Worm (Caenorhabditis elegans) whole organism, young adult: ENCODE measurements around the gene mec-7.

ENCODE experiments used
- B0261.1 ChIP-seq: sonication (generic microtip); optimal IDR thresholded peaks from 2 replicates; lab custom pipeline; 2016; ENCODE audit warnings: mild to moderate bottlenecking, missing genetic modification characterization, moderate library complexity, missing compliant biosample characterization
- F22D6.2 ChIP-seq: sonication (generic microtip); optimal IDR thresholded peaks from 2 replicates; lab custom pipeline; 2016; ENCODE audit warnings: mild to moderate bottlenecking, missing genetic modification characterization, missing compliant biosample characterization
- F23B12.7 ChIP-seq: sonication (generic microtip); optimal IDR thresholded peaks from 2 replicates; lab custom pipeline; 2017; ENCODE audit warnings: missing genetic modification characterization, mild to moderate bottlenecking, missing compliant biosample characterization, antibody characterized with exemption, moderate library complexity; ENCODE audit not compliant: insufficient read depth
- F52B5.7 ChIP-seq: sonication (generic microtip); optimal IDR thresholded peaks from 2 replicates; lab custom pipeline; 2016; ENCODE audit warnings: mild to moderate bottlenecking, missing genetic modification characterization, missing compliant biosample characterization
- K12H6.12 ChIP-seq: fragments of 200-800 bp; sonication (Bioruptor generic); optimal IDR thresholded peaks from 2 replicates; lab custom pipeline; 2018; ENCODE audit warnings: mild to moderate bottlenecking, missing genetic modification characterization, missing compliant biosample characterization
- T07F8.4 ChIP-seq: sonication (generic microtip); optimal IDR thresholded peaks from 2 replicates; lab custom pipeline; 2016; ENCODE audit warnings: mild to moderate bottlenecking, missing genetic modification characterization, moderate library complexity, missing compliant biosample characterization
- Y53G8AR.9 ChIP-seq: fragments of 200-800 bp; sonication (Bioruptor generic); conservative IDR thresholded peaks from 2 replicates; pipeline ENCODE4 v1.3.6; 2022; ENCODE audit warnings: missing genetic modification reagents, missing genetic modification characterization, missing compliant biosample characterization
- Y56A3A.18 ChIP-seq: fragments of 200-800 bp; sonication (Bioruptor generic); IDR thresholded peaks from 2 replicates; pipeline ENCODE4 v1.3.6; 2022; ENCODE audit warnings: missing genetic modification reagents, missing genetic modification characterization, missing compliant biosample characterization
- Y79H2A.3 ChIP-seq: fragments of 200-800 bp; sonication (Bioruptor generic); conservative IDR thresholded peaks from 2 replicates; pipeline ENCODE4 v1.3.6; 2022; ENCODE audit warnings: missing genetic modification reagents, missing genetic modification characterization, missing compliant biosample characterization
- ZK185.1 ChIP-seq: sonication (generic microtip); optimal IDR thresholded peaks from 2 replicates; lab custom pipeline; 2016; ENCODE audit warnings: mild to moderate bottlenecking, missing genetic modification characterization, missing compliant biosample characterization; ENCODE audit not compliant: poor library complexity, severe bottlenecking
- akir-1 ChIP-seq: fragments of 200-800 bp; sonication (Bioruptor generic); optimal IDR thresholded peaks from 2 replicates; lab custom pipeline; 2018; ENCODE audit warnings: mild to moderate bottlenecking, missing genetic modification characterization, moderate library complexity, missing compliant biosample characterization
- ama-1 ChIP-seq, 3 experiments: fragments of 150-350 bp in 1 of 3; sonication (generic microtip) in 2 of 3; optimal IDR thresholded peaks; 2 replicates each; lab custom pipeline; 2014 to 2018; ENCODE audit warnings: missing biosample characterization in 2 of 3, missing genetic modification characterization in 2 of 3, missing genetic modification reagents in 2 of 3
- aptf-2 ChIP-seq: fragments of 200-800 bp; sonication (Bioruptor generic); conservative IDR thresholded peaks from 2 replicates; pipeline ENCODE4 v1.3.6; 2022; ENCODE audit warnings: missing genetic modification reagents, missing genetic modification characterization, missing compliant biosample characterization
- attf-5 ChIP-seq: fragments of 200-800 bp; sonication (Bioruptor generic); optimal IDR thresholded peaks from 2 replicates; lab custom pipeline; 2018; ENCODE audit warnings: mild to moderate bottlenecking, missing genetic modification characterization, missing compliant biosample characterization
- attf-6 ChIP-seq: fragments of 200-800 bp; sonication (Bioruptor generic); IDR thresholded peaks from 2 replicates; pipeline ENCODE4 v1.3.6; 2022; ENCODE audit warnings: missing genetic modification reagents, missing genetic modification characterization, missing compliant biosample characterization
- bed-1 ChIP-seq: fragments of 200-800 bp; sonication (Bioruptor generic); IDR thresholded peaks from 2 replicates; pipeline ENCODE4 v1.3.6; 2022; ENCODE audit warnings: missing genetic modification reagents, missing genetic modification characterization, missing compliant biosample characterization
- ceh-100 ChIP-seq: fragments of 200-800 bp; sonication (Bioruptor generic); IDR thresholded peaks from 2 replicates; pipeline ENCODE4 v1.3.6; 2022; ENCODE audit warnings: missing genetic modification reagents, missing genetic modification characterization, missing compliant biosample characterization
- ceh-58 ChIP-seq: fragments of 200-800 bp; sonication (Bioruptor generic); IDR thresholded peaks from 2 replicates; pipeline ENCODE4 v1.3.6; 2022; ENCODE audit warnings: missing genetic modification characterization, missing compliant biosample characterization
- ceh-91 ChIP-seq: fragments of 200-800 bp; sonication (Bioruptor generic); IDR thresholded peaks from 2 replicates; pipeline ENCODE4 v1.3.6; 2022; ENCODE audit warnings: missing genetic modification reagents, missing genetic modification characterization, missing compliant biosample characterization
- die-1 ChIP-seq: sonication (generic microtip); optimal IDR thresholded peaks from 2 replicates; lab custom pipeline; 2016; ENCODE audit warnings: missing genotype, mild to moderate bottlenecking, missing genetic modification characterization, missing compliant biosample characterization
- dpff-1 ChIP-seq: sonication (generic microtip); optimal IDR thresholded peaks from 2 replicates; lab custom pipeline; 2017; ENCODE audit warnings: mild to moderate bottlenecking, missing genetic modification characterization, missing compliant biosample characterization
- efl-1 ChIP-seq: fragments of 150-350 bp; optimal IDR thresholded peaks from 2 replicates; lab custom pipeline; 2014; ENCODE audit warnings: missing biosample characterization, missing genetic modification reagents, missing genetic modification characterization
- egl-44 ChIP-seq: fragments of 200-800 bp; sonication (Bioruptor generic); IDR thresholded peaks from 2 replicates; pipeline ENCODE4 v1.3.6; 2022; ENCODE audit warnings: missing genetic modification reagents, missing genetic modification characterization, missing compliant biosample characterization
- egrh-3 ChIP-seq: fragments of 200-800 bp; sonication (Bioruptor generic); IDR thresholded peaks from 2 replicates; pipeline ENCODE4 v1.3.6; 2022; ENCODE audit warnings: missing genetic modification reagents, missing genetic modification characterization, missing compliant biosample characterization
- him-1 ChIP-seq: sonication (generic microtip); optimal IDR thresholded peaks from 2 replicates; lab custom pipeline; 2016; ENCODE audit warnings: missing genotype, missing genetic modification reagents, missing genetic modification characterization, missing compliant biosample characterization
- hlh-12 ChIP-seq: sonication (generic microtip); optimal IDR thresholded peaks from 2 replicates; lab custom pipeline; 2016; ENCODE audit warnings: missing genetic modification characterization, missing compliant biosample characterization
- hrde-1 ChIP-seq: sonication (generic microtip); optimal IDR thresholded peaks from 2 replicates; lab custom pipeline; 2016; ENCODE audit warnings: missing genetic modification characterization, mild to moderate bottlenecking, missing compliant biosample characterization, moderate library complexity, missing genotype, missing genetic modification reagents, borderline replicate concordance
- lag-1 ChIP-seq: fragments of 200-800 bp; sonication (Bioruptor generic); IDR thresholded peaks from 2 replicates; pipeline ENCODE4 v1.3.6; 2022; ENCODE audit warnings: missing genetic modification reagents, missing genetic modification characterization, missing compliant biosample characterization
- lin-40 ChIP-seq: sonication (generic microtip); optimal IDR thresholded peaks from 2 replicates; lab custom pipeline; 2016; ENCODE audit warnings: missing genetic modification characterization, mild to moderate bottlenecking, missing compliant biosample characterization, missing genotype, missing genetic modification reagents
- madf-10 ChIP-seq: sonication (generic microtip); optimal IDR thresholded peaks from 2 replicates; lab custom pipeline; 2016; ENCODE audit warnings: mild to moderate bottlenecking, missing genetic modification characterization, missing compliant biosample characterization
- madf-3 ChIP-seq: fragments of 200-800 bp; sonication (Bioruptor generic); IDR thresholded peaks from 2 replicates; pipeline ENCODE4 v1.3.6; 2022; ENCODE audit warnings: missing genetic modification reagents, missing genetic modification characterization, missing compliant biosample characterization
- madf-8 ChIP-seq: fragments of 200-800 bp; sonication (Bioruptor generic); conservative IDR thresholded peaks from 2 replicates; pipeline ENCODE4 v1.3.6; 2022; ENCODE audit warnings: missing genetic modification reagents, missing genetic modification characterization, missing compliant biosample characterization
- mes-4 ChIP-seq: sonication (generic microtip); optimal IDR thresholded peaks from 2 replicates; lab custom pipeline; 2016; ENCODE audit warnings: missing genotype, missing genetic modification characterization, missing compliant biosample characterization
- nfyb-1 ChIP-seq: fragments of 200-800 bp; sonication (Bioruptor generic); IDR thresholded peaks from 2 replicates; pipeline ENCODE4 v1.3.6; 2022; ENCODE audit warnings: missing genetic modification reagents, missing genetic modification characterization, missing compliant biosample characterization
- nhr-90 ChIP-seq: sonication (generic microtip); optimal IDR thresholded peaks from 2 replicates; lab custom pipeline; 2016; ENCODE audit warnings: missing genotype, mild to moderate bottlenecking, missing genetic modification characterization, missing compliant biosample characterization
- rcor-1 ChIP-seq: fragments of 200-800 bp; sonication (Bioruptor generic); IDR thresholded peaks from 2 replicates; pipeline ENCODE4 v1.3.6; 2022; ENCODE audit warnings: missing genetic modification reagents, missing genetic modification characterization, missing compliant biosample characterization
- sea-2 ChIP-seq: fragments of 200-800 bp; sonication (Bioruptor generic); IDR thresholded peaks from 2 replicates; pipeline ENCODE4 v1.3.6; 2022; ENCODE audit warnings: missing genetic modification characterization, missing compliant biosample characterization
- snpc-1.1 ChIP-seq: sonication (generic microtip); optimal IDR thresholded peaks from 2 replicates; lab custom pipeline; 2017; ENCODE audit warnings: missing genetic modification characterization, mild to moderate bottlenecking, missing compliant biosample characterization, antibody characterized with exemption, moderate library complexity, missing genotype, missing genetic modification reagents; ENCODE audit not compliant: insufficient read depth
- sptf-2 ChIP-seq: fragments of 200-800 bp; sonication (Bioruptor generic); optimal IDR thresholded peaks from 2 replicates; lab custom pipeline; 2018; ENCODE audit warnings: mild to moderate bottlenecking, missing genetic modification characterization, missing compliant biosample characterization
- tlf-1 ChIP-seq: fragments of 200-800 bp; sonication (Bioruptor generic); optimal IDR thresholded peaks from 2 replicates; lab custom pipeline; 2018; ENCODE audit warnings: mild to moderate bottlenecking, missing genetic modification characterization, missing compliant biosample characterization
- unc-130 ChIP-seq: sonication (generic microtip); optimal IDR thresholded peaks from 2 replicates; lab custom pipeline; 2016; ENCODE audit warnings: missing genetic modification reagents, missing genetic modification characterization, missing compliant biosample characterization
- zfh-2 ChIP-seq: fragments of 200-800 bp; sonication (Bioruptor generic); conservative IDR thresholded peaks from 2 replicates; pipeline ENCODE4 v1.3.6; 2022; ENCODE audit warnings: missing genetic modification reagents, missing genetic modification characterization, missing compliant biosample characterization
- zim-3 ChIP-seq: sonication (generic microtip); optimal IDR thresholded peaks from 2 replicates; lab custom pipeline; 2017; ENCODE audit warnings: mild to moderate bottlenecking, missing genetic modification characterization, moderate library complexity, missing compliant biosample characterization
- ztf-18 ChIP-seq: sonication (generic microtip); optimal IDR thresholded peaks from 2 replicates; lab custom pipeline; 2016; ENCODE audit warnings: missing genotype, mild to moderate bottlenecking, missing genetic modification characterization, missing compliant biosample characterization
- ztf-28 ChIP-seq: fragments of 200-800 bp; sonication (Bioruptor generic); IDR thresholded peaks from 2 replicates; pipeline ENCODE4 v1.3.6; 2022; ENCODE audit warnings: missing genetic modification reagents, missing genetic modification characterization, missing compliant biosample characterization

Gene mec-7

DNA sequence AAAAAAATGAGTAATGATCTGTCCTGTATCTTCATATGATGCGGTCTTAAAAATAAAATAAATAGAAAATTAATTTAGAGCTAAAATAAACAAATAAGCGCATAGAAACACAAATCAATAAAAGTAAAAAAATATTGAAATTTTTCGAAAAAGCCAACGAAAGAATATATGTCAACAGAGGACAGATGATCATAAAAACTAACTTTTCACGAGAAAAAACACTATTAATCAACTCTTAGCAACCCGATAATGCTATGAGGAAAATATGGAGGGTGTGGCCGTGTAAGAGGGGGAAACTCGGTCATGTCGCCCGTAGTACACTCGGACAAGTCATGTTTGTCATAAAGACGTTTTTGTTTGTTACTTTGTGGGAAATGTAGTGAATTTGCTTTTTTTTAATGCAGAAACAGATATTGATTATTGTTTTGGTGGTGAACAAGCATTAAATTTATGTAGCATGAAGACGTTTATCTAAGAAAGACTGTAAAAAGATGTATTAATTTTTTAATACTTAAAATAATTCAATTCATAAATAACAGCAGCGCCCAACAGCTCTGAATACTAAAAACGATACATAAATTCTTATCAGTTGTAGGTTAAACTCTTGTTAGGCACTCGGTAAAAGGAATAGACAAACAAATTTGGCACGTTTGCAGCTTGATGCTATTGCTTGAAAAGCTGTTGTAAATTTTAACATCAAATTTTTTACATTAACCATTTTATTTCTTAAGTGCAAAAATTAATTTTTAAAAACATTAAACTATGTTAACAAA lies 21.9 kb upstream of the mec-7 start, which contains the start of gene adm-4:
adm-4 (minus strand) TSS at position 51 of the 773 bp plus-strand sequence.
- TF ChIP-seq hrde-1 (no peak), ZK185.1 (peak; percentile 71), nfyb-1 (GFP tag; lab: Robert Waterston, UW) (no peak), K12H6.12 (tag; lab: Kevin White, UChicago) (peak; percentile 37), unc-130 (GFP tag; lab: Kevin White, UChicago) (peak; percentile 27), lin-40 (tag; lab: Kevin White, UChicago) (peak; percentile 15)

DNA sequence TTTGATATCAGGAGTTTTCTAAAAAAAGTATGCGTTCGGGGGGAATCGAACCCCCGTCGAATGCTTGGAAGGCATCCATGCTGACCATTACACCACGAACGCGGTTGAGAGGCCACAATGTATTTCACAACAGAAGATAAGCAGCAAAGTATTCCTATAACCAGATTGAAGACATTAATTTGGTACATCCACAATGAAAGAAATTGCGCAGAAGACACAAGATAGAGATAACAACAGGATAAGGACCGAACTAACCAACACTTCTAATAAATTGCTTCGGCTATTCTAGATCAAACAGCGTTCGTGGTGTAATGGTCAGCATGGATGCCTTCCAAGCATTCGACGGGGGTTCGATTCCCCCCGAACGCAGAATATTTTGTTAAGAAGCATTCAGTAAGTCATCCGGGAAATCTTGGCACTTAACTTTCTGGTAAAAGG lies 17.8 kb upstream of the mec-7 start:
- TF ChIP-seq zfh-2 (GFP tag; lab: Robert Waterston, UW) (no peak), Y79H2A.3 (GFP tag; lab: Robert Waterston, UW) (0 out of 2 replicates have a peak, but pooled peaks have one; percentile 48), egrh-3 (peak; percentile 25; the same call in 1 of the 2 replicates), ceh-100 (no peak), F52B5.7 (tag; lab: Kevin White, UChicago) (peak; percentile 72), mes-4 (tag; lab: Kevin White, UChicago) (peak; percentile 79), efl-1 (GFP tag; lab: Kevin White, UChicago) (peak; percentile 6), him-1 (peak; percentile 79), Y53G8AR.9 (GFP tag; lab: Robert Waterston, UW) (no peak), tlf-1 (GFP tag; lab: Kevin White, UChicago) (peak; percentile 46), snpc-1.1 (tag; lab: Kevin White, UChicago) (peak; percentile 2), B0261.1 (tag; lab: Kevin White, UChicago) (peak; percentile 91), ceh-58 (no peak), Y56A3A.18 (peak; percentile 67; the same call in 1 of the 2 replicates), nhr-90 (tag; lab: Kevin White, UChicago) (peak; percentile 76), rcor-1 (0 out of 2 replicates have a peak, but pooled peaks have one; percentile 26), ama-1 (optimal IDR thresholded peaks at IDR 0.05; lab: Kevin White, UChicago) (no peak), ama-1 (GFP tag; optimal IDR thresholded peaks at IDR 0.05; lab: Kevin White, UChicago) (peak in 1 of 2 experiments; percentile 44), ztf-28 (GFP tag; lab: Robert Waterston, UW) (0 out of 2 replicates have a peak, but pooled peaks have one; percentile 21), attf-5 (peak; percentile 23), die-1 (tag; lab: Kevin White, UChicago) (peak; percentile 92), F23B12.7 (tag; lab: Kevin White, UChicago) (no peak), madf-10 (peak; percentile 62), sea-2 (GFP tag; lab: Robert Waterston, UW) (no peak), hlh-12 (tag; lab: Kevin White, UChicago) (no peak), madf-8 (GFP tag; lab: Robert Waterston, UW) (no peak), lag-1 (GFP tag; lab: Robert Waterston, UW) (no peak), T07F8.4 (tag; lab: Kevin White, UChicago) (peak; percentile 47), sptf-2 (GFP tag; lab: Kevin White, UChicago) (no peak), egl-44 (GFP tag; lab: Robert Waterston, UW) (no peak), aptf-2 (GFP tag; lab: Robert Waterston, UW) (no peak), bed-1 (GFP tag; lab: Robert Waterston, UW) (0 out of 2 replicates have a peak, but pooled peaks have one; percentile 9), ztf-18 (tag; lab: Kevin White, UChicago) (peak; percentile 62), zim-3 (tag; lab: Kevin White, UChicago) (peak; percentile 52), dpff-1 (tag; lab: Kevin White, UChicago) (no peak), akir-1 (GFP tag; lab: Kevin White, UChicago) (no peak), F22D6.2 (tag; lab: Kevin White, UChicago) (peak; percentile 14), ceh-91 (no peak), attf-6 (GFP tag; lab: Robert Waterston, UW) (no peak), madf-3 (GFP tag; lab: Robert Waterston, UW) (no peak)
